Fruit fly (Drosophila melanogaster) whole organism, embryonic: ENCODE results near the gene tra.

ENCODE experiments used
- CG17359 ChIP-seq: fragments of 200-800 bp; sonication (Bioruptor generic); optimal IDR thresholded peaks from 3 replicates; lab custom pipeline; 2018; ENCODE audit warnings: missing biosample characterization, mild to moderate bottlenecking, missing genetic modification characterization, moderate library complexity
- CG31365 ChIP-seq: fragments of 200-800 bp; sonication (Bioruptor generic); optimal IDR thresholded peaks from 2 replicates; lab custom pipeline; 2018; ENCODE audit warnings: missing biosample characterization, mild to moderate bottlenecking, missing genetic modification characterization
- Pdp1 ChIP-seq, 2 experiments: fragments of 200-800 bp; sonication (Bioruptor generic); optimal IDR thresholded peaks; 3 replicates each; lab custom pipeline; 2016; ENCODE audit warnings: missing biosample characterization in 2 of 2, missing genetic modification characterization in 2 of 2, mild to moderate bottlenecking in 1 of 2, moderate library complexity in 1 of 2
- Sox102F ChIP-seq: fragments of 200-800 bp; sonication (Bioruptor generic); optimal IDR thresholded peaks from 2 replicates; lab custom pipeline; 2018; ENCODE audit warnings: missing biosample characterization, mild to moderate bottlenecking, missing genetic modification characterization, moderate library complexity
- abd-A ChIP-seq: fragments of 200-800 bp; sonication (Bioruptor generic); optimal IDR thresholded peaks from 3 replicates; lab custom pipeline; 2019; ENCODE audit warnings: missing biosample characterization, mild to moderate bottlenecking, missing genetic modification characterization, moderate library complexity
- bcd ChIP-seq: fragments of 200-800 bp; sonication (Bioruptor generic); optimal IDR thresholded peaks from 2 replicates; lab custom pipeline; 2017; ENCODE audit warnings: missing biosample characterization, mild to moderate bottlenecking, missing genetic modification characterization
- her ChIP-seq: fragments of 200-800 bp; sonication (Bioruptor generic); optimal IDR thresholded peaks from 2 replicates; lab custom pipeline; 2016; ENCODE audit warnings: missing biosample characterization, missing genetic modification characterization
- tna ChIP-seq: fragments of 200-800 bp; sonication (Bioruptor generic); IDR thresholded peaks from 2 replicates; pipeline ENCODE4 v1.3.6; 2022; ENCODE audit warnings: missing biosample characterization, missing genetic modification characterization; ENCODE audit not compliant: partially characterized antibody
- zfh2 ChIP-seq: fragments of 200-800 bp; sonication (Bioruptor generic); optimal IDR thresholded peaks from 2 replicates; lab custom pipeline; 2016; ENCODE audit warnings: missing biosample characterization, missing genetic modification characterization

DNA sequence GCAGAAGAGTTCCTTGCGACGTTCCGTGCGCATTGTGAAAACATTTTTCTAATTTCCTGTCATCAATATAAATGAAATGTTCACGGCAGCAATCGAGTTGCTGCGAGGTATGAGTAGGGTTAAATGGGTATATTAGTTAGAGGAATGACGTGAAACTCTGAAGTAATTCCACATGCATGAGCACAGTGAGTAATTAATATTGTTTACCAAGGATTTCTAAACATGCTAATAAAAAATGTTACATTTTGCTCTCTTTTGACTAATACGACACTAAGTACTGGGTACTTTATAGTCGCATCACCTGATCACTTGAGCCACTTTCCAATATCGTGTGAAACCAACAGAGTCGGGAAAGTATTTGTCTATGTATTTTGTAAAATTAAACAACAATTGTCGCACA lies 46.6 kb downstream of the tra start:
- TF ChIP-seq her (GFP tag; lab: Kevin White, UChicago) (no peak), Sox102F (GFP tag; lab: Kevin White, UChicago) (peak; percentile 76), zfh2 (GFP tag; lab: Kevin White, UChicago) (no peak), CG17359 (no peak), Pdp1 (GFP tag; optimal IDR thresholded peaks at IDR 0.05; lab: Kevin White, UChicago) (peak in 1 of 2 experiments; percentile 28), tna (GFP tag; lab: Robert Waterston, UW) (no peak), CG31365 (tag; lab: Kevin White, UChicago) (no peak), bcd (GFP tag; lab: Kevin White, UChicago) (no peak), abd-A (tag; lab: Kevin White, UChicago) (no peak)
